Worm (Caenorhabditis elegans) whole organism, young adult: ENCODE results near the gene nhr-128.

Experiments used
- B0035.1 ChIP-seq: sonication (generic microtip); optimal IDR thresholded peaks from 2 replicates; lab custom pipeline; 2016; ENCODE audit warnings: missing genetic modification characterization, mild to moderate bottlenecking, missing compliant biosample characterization, missing genotype, missing genetic modification reagents
- B0261.1 ChIP-seq: sonication (generic microtip); optimal IDR thresholded peaks from 2 replicates; lab custom pipeline; 2016; ENCODE audit warnings: mild to moderate bottlenecking, missing genetic modification characterization, moderate library complexity, missing compliant biosample characterization
- C17E4.6 ChIP-seq: fragments of 200-800 bp; sonication (Bioruptor generic); IDR thresholded peaks from 2 replicates; pipeline ENCODE4 v1.3.6; 2022; ENCODE audit warnings: missing genetic modification reagents, missing genetic modification characterization, missing compliant biosample characterization
- F23B12.7 ChIP-seq: sonication (generic microtip); optimal IDR thresholded peaks from 2 replicates; lab custom pipeline; 2017; ENCODE audit warnings: missing genetic modification characterization, mild to moderate bottlenecking, missing compliant biosample characterization, antibody characterized with exemption, moderate library complexity; ENCODE audit not compliant: insufficient read depth
- Y95B8A.8 ChIP-seq: fragments of 200-800 bp; sonication (Bioruptor generic); IDR thresholded peaks from 2 replicates; pipeline ENCODE4 v1.3.6; 2022; ENCODE audit warnings: missing genetic modification reagents, missing genetic modification characterization, missing compliant biosample characterization
- aptf-3 ChIP-seq: fragments of 200-800 bp; sonication (Bioruptor generic); IDR thresholded peaks from 2 replicates; pipeline ENCODE4 v1.3.6; 2022; ENCODE audit warnings: missing genetic modification characterization, missing compliant biosample characterization
- athp-1 ChIP-seq: sonication (generic microtip); optimal IDR thresholded peaks from 2 replicates; lab custom pipeline; 2017; ENCODE audit warnings: mild to moderate bottlenecking, missing genetic modification characterization, missing compliant biosample characterization
- attf-5 ChIP-seq: fragments of 200-800 bp; sonication (Bioruptor generic); optimal IDR thresholded peaks from 2 replicates; lab custom pipeline; 2018; ENCODE audit warnings: mild to moderate bottlenecking, missing genetic modification characterization, missing compliant biosample characterization
- bed-2 ChIP-seq: fragments of 200-800 bp; sonication (Bioruptor generic); IDR thresholded peaks from 2 replicates; pipeline ENCODE4 v1.3.6; 2022; ENCODE audit warnings: missing genetic modification reagents, missing genetic modification characterization, missing compliant biosample characterization
- cebp-1 ChIP-seq, 2 experiments: fragments of 200-800 bp in 1 of 2; sonication (Bioruptor generic) in 1 of 2; sonication (generic microtip) in 1 of 2; IDR thresholded peaks in 1 of 2; optimal IDR thresholded peaks in 1 of 2; 2 replicates each; pipeline versions ENCODE4 v1.3.6 to Lab custom; 2017 to 2022; ENCODE audit warnings: missing compliant biosample characterization in 2 of 2, missing genetic modification characterization in 2 of 2, mild to moderate bottlenecking in 1 of 2, missing genetic modification reagents in 1 of 2, moderate library complexity in 1 of 2
- ceh-79 ChIP-seq: sonication (generic microtip); optimal IDR thresholded peaks from 2 replicates; lab custom pipeline; 2017; ENCODE audit warnings: mild to moderate bottlenecking, missing genetic modification characterization, missing compliant biosample characterization
- ceh-91 ChIP-seq: fragments of 200-800 bp; sonication (Bioruptor generic); IDR thresholded peaks from 2 replicates; pipeline ENCODE4 v1.3.6; 2022; ENCODE audit warnings: missing genetic modification reagents, missing genetic modification characterization, missing compliant biosample characterization
- efl-1 ChIP-seq: fragments of 150-350 bp; optimal IDR thresholded peaks from 2 replicates; lab custom pipeline; 2014; ENCODE audit warnings: missing biosample characterization, missing genetic modification reagents, missing genetic modification characterization
- gei-17 ChIP-seq: fragments of 200-800 bp; sonication (Bioruptor generic); optimal IDR thresholded peaks from 2 replicates; lab custom pipeline; 2018; ENCODE audit warnings: mild to moderate bottlenecking, missing genetic modification characterization, missing compliant biosample characterization
- hmg-1.2 ChIP-seq: fragments of 200-800 bp; sonication (Bioruptor generic); IDR thresholded peaks from 2 replicates; pipeline ENCODE4 v1.3.6; 2022; ENCODE audit warnings: missing genetic modification reagents, missing genetic modification characterization, missing compliant biosample characterization
- hmg-20 ChIP-seq: fragments of 200-800 bp; sonication (Bioruptor generic); IDR thresholded peaks from 2 replicates; pipeline ENCODE4 v1.3.6; 2022; ENCODE audit warnings: missing genetic modification reagents, missing genetic modification characterization, missing compliant biosample characterization
- hsf-1 ChIP-seq: fragments of 200-800 bp; sonication (Bioruptor generic); IDR thresholded peaks from 2 replicates; pipeline ENCODE4 v1.3.6; 2022; ENCODE audit warnings: missing genetic modification reagents, missing genetic modification characterization, missing compliant biosample characterization
- lag-1 ChIP-seq: fragments of 200-800 bp; sonication (Bioruptor generic); IDR thresholded peaks from 2 replicates; pipeline ENCODE4 v1.3.6; 2022; ENCODE audit warnings: missing genetic modification reagents, missing genetic modification characterization, missing compliant biosample characterization
- let-607 ChIP-seq, 2 experiments: fragments of 200-800 bp in 1 of 2; sonication (Bioruptor generic) in 1 of 2; sonication (generic microtip) in 1 of 2; optimal IDR thresholded peaks; 2 replicates each; lab custom pipeline; 2016 to 2018; ENCODE audit warnings: mild to moderate bottlenecking in 2 of 2, missing compliant biosample characterization in 2 of 2, missing genetic modification characterization in 2 of 2, moderate library complexity in 2 of 2, missing genotype in 1 of 2
- lin-26 ChIP-seq: fragments of 200-800 bp; sonication (Bioruptor generic); IDR thresholded peaks from 2 replicates; pipeline ENCODE4 v1.3.6; 2022; ENCODE audit warnings: missing genetic modification reagents, missing genetic modification characterization, missing compliant biosample characterization
- lin-35 ChIP-seq, 3 experiments: fragments of 150-350 bp in 2 of 3; sonication (generic microtip) in 1 of 3; optimal IDR thresholded peaks; 2 replicates each; lab custom pipeline; 2014 to 2018; ENCODE audit warnings: missing biosample characterization in 3 of 3, missing genetic modification characterization in 3 of 3, missing genetic modification reagents in 3 of 3
- lin-54 ChIP-seq: fragments of 200-800 bp; sonication (Bioruptor generic); optimal IDR thresholded peaks from 2 replicates; lab custom pipeline; 2018; ENCODE audit warnings: mild to moderate bottlenecking, missing genetic modification characterization, missing compliant biosample characterization
- lsy-27 ChIP-seq: sonication (generic microtip); optimal IDR thresholded peaks from 2 replicates; lab custom pipeline; 2017; ENCODE audit warnings: missing genetic modification characterization, mild to moderate bottlenecking, missing compliant biosample characterization, antibody characterized with exemption, missing genotype, borderline replicate concordance; ENCODE audit not compliant: insufficient read depth
- mel-28 ChIP-seq: sonication (generic microtip); optimal IDR thresholded peaks from 2 replicates; lab custom pipeline; 2016; ENCODE audit warnings: borderline replicate concordance, mild to moderate bottlenecking, missing genetic modification characterization, missing compliant biosample characterization
- mes-4 ChIP-seq: sonication (generic microtip); optimal IDR thresholded peaks from 2 replicates; lab custom pipeline; 2016; ENCODE audit warnings: missing genotype, missing genetic modification characterization, missing compliant biosample characterization
- nfya-1 ChIP-seq: sonication (generic microtip); optimal IDR thresholded peaks from 2 replicates; lab custom pipeline; 2017; ENCODE audit warnings: antibody characterized with exemption, missing compliant biosample characterization, missing genetic modification characterization, borderline replicate concordance; ENCODE audit not compliant: insufficient read depth
- nfya-2 ChIP-seq: fragments of 200-800 bp; sonication (Bioruptor generic); IDR thresholded peaks from 2 replicates; pipeline ENCODE4 v1.3.6; 2022; ENCODE audit warnings: missing genetic modification reagents, missing genetic modification characterization, missing compliant biosample characterization
- nfyb-1 ChIP-seq: fragments of 200-800 bp; sonication (Bioruptor generic); IDR thresholded peaks from 2 replicates; pipeline ENCODE4 v1.3.6; 2022; ENCODE audit warnings: missing genetic modification reagents, missing genetic modification characterization, missing compliant biosample characterization
- nhr-179 ChIP-seq: sonication (generic microtip); optimal IDR thresholded peaks from 2 replicates; lab custom pipeline; 2016; ENCODE audit warnings: mild to moderate bottlenecking, missing genetic modification characterization, missing compliant biosample characterization
- nhr-27 ChIP-seq: fragments of 200-800 bp; sonication (Bioruptor generic); optimal IDR thresholded peaks from 2 replicates; lab custom pipeline; 2018; ENCODE audit warnings: mild to moderate bottlenecking, missing genetic modification characterization, moderate library complexity, missing compliant biosample characterization
- nhr-80 ChIP-seq: sonication (generic microtip); optimal IDR thresholded peaks from 2 replicates; lab custom pipeline; 2016; ENCODE audit warnings: missing genetic modification characterization, missing compliant biosample characterization
- pha-4 ChIP-seq: fragments of 150-350 bp; sonication (generic microtip); optimal IDR thresholded peaks from 2 replicates; lab custom pipeline; 2014; ENCODE audit warnings: missing biosample characterization, missing genetic modification reagents, missing genetic modification characterization
- rpc-1 ChIP-seq, 2 experiments: fragments of 150-350 bp in 1 of 2; sonication (generic microtip) in 1 of 2; optimal IDR thresholded peaks; 2 replicates each; lab custom pipeline; 2014 to 2018; ENCODE audit warnings: missing biosample characterization in 1 of 2, missing genetic modification characterization in 1 of 2, missing genetic modification reagents in 1 of 2, missing genotype in 1 of 2
- snpc-3.4 ChIP-seq: sonication (generic microtip); optimal IDR thresholded peaks from 2 replicates; lab custom pipeline; 2017; ENCODE audit warnings: missing genetic modification characterization, mild to moderate bottlenecking, missing compliant biosample characterization, antibody characterized with exemption, moderate library complexity, missing genotype, missing genetic modification reagents
- sptf-2 ChIP-seq: fragments of 200-800 bp; sonication (Bioruptor generic); optimal IDR thresholded peaks from 2 replicates; lab custom pipeline; 2018; ENCODE audit warnings: mild to moderate bottlenecking, missing genetic modification characterization, missing compliant biosample characterization
- zfh-2 ChIP-seq: fragments of 200-800 bp; sonication (Bioruptor generic); conservative IDR thresholded peaks from 2 replicates; pipeline ENCODE4 v1.3.6; 2022; ENCODE audit warnings: missing genetic modification reagents, missing genetic modification characterization, missing compliant biosample characterization
- ztf-22 ChIP-seq: fragments of 200-800 bp; sonication (Bioruptor generic); optimal IDR thresholded peaks from 2 replicates; lab custom pipeline; 2018; ENCODE audit warnings: mild to moderate bottlenecking, missing genetic modification characterization, moderate library complexity, missing compliant biosample characterization
- ztf-25 ChIP-seq: fragments of 200-800 bp; sonication (Bioruptor generic); IDR thresholded peaks from 2 replicates; pipeline ENCODE4 v1.3.6; 2022; ENCODE audit warnings: missing genetic modification reagents, missing genetic modification characterization, missing compliant biosample characterization
- ztf-28 ChIP-seq: fragments of 200-800 bp; sonication (Bioruptor generic); IDR thresholded peaks from 2 replicates; pipeline ENCODE4 v1.3.6; 2022; ENCODE audit warnings: missing genetic modification reagents, missing genetic modification characterization, missing compliant biosample characterization

nhr-128 gene

ce11 chrV:2206181-2206580 lies 15.7 kb upstream of the nhr-128 start, which contains the start of gene srt-40:
TSS of gene srt-40 (minus strand) at chrV:2206281.
- no peak for TF ChIP-seq lin-54 (GFP tag; lab: Kevin White, UChicago)
- TF ChIP-seq nfya-2 (GFP tag; lab: Robert Waterston, UW) = no peak
- no peak for TF ChIP-seq snpc-3.4 (tag; lab: Kevin White, UChicago)
- no peak for TF ChIP-seq mes-4 (tag; lab: Kevin White, UChicago)
- no peak for TF ChIP-seq gei-17 (GFP tag; lab: Kevin White, UChicago)
- TF ChIP-seq B0261.1 (tag; lab: Kevin White, UChicago) = no peak
- no peak for TF ChIP-seq nhr-27 (tag; lab: Kevin White, UChicago)
- TF ChIP-seq attf-5 (GFP tag; lab: Kevin White, UChicago) = no peak
- TF ChIP-seq athp-1 (tag; lab: Kevin White, UChicago) = no peak
- TF ChIP-seq C17E4.6 (GFP tag; lab: Robert Waterston, UW) = no peak
- no peak for TF ChIP-seq lin-35 (GFP tag; optimal IDR thresholded peaks at IDR 0.05; lab: Kevin White, UChicago)
- TF ChIP-seq Y95B8A.8 = no peak
- TF ChIP-seq pha-4 = no peak
- no peak for TF ChIP-seq hsf-1
- TF ChIP-seq mel-28 (tag; lab: Kevin White, UChicago) = no peak
- TF ChIP-seq rpc-1 (optimal IDR thresholded peaks at IDR 0.05; lab: Kevin White, UChicago) = no peak
- TF ChIP-seq rpc-1 (tag; optimal IDR thresholded peaks at IDR 0.05; lab: Kevin White, UChicago) = no peak

DNA sequence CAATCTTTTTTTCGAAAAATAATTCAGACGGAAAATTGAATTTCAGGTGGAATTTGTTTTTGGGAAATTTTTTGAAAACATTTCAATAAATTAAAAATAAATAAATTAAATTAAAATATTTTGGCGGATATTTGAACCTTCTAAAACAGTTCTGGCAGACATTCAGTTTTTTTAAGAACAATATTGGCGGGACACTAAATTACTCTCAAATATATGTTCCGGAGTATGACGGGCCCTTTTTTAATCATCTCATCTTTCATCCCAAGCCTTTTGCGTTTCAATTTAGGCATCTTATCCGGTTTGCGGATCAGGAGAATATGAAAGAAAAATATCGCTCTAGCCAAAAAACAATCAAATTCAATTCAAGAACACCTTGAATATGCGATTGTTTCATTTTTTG lies 15.1 kb upstream of the nhr-128 start, which contains the start of gene svh-11:
svh-11 (plus strand) TSS at position 301 of the 400 bp plus-strand sequence.
- TF ChIP-seq mel-28 (tag; lab: Kevin White, UChicago) = no peak

- TF ChIP-seq efl-1 (GFP tag; lab: Kevin White, UChicago) (no peak), aptf-3 (no peak), lin-26 (GFP tag; lab: Robert Waterston, UW) (no peak), athp-1 (tag; lab: Kevin White, UChicago) (no peak), hmg-20 (GFP tag; lab: Robert Waterston, UW) (no peak), B0035.1 (no peak), nfyb-1 (GFP tag; lab: Robert Waterston, UW) (0 out of 2 replicates have a peak, but pooled peaks have one; percentile 34)
- TF ChIP-seq, all 124 proteins: peak for 1
Observed at ce11 chrV:2207527-2207926, 14.3 kb upstream of the nhr-128 start.

DNA sequence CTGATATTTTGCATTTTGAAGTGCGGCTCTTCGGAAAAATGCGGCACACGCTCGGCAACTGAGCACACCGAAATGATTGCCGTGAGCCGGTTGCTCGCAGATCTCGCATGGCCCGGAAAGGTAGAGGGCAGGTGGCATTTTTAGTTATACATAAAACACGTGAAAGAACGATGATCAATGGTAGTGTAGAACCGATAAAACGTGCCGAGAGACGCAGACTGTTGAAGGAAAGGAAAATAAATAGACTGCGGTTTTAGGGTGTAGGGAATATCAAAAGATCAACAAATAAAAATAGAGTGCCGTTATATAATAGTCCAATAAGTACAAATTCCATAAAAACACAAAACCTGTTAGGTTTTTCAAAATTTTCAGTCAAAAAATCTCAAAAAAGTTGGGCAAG lies 9.9 kb upstream of the nhr-128 start, which contains the start of gene nhr-133:
nhr-133 (minus strand) TSS at position 183 of the 400 bp plus-strand sequence.
- TF ChIP-seq ceh-91 (no peak), ztf-25 (GFP tag; lab: Robert Waterston, UW) (no peak), lag-1 (GFP tag; lab: Robert Waterston, UW) (no peak), hmg-1.2 (GFP tag; lab: Robert Waterston, UW) (peak; percentile 43; the same call in 1 of the 2 replicates), zfh-2 (GFP tag; lab: Robert Waterston, UW) (peak; percentile 47; the same call in 1 of the 2 replicates), nhr-80 (peak; percentile 16)

- TF ChIP-seq nfya-1 (tag; lab: Kevin White, UChicago) = no peak
- TF ChIP-seq hmg-1.2 (GFP tag; lab: Robert Waterston, UW) = peak; percentile 36; the same call in 1 of the 2 replicates
- TF ChIP-seq lsy-27 (tag; lab: Kevin White, UChicago) = no peak
- TF ChIP-seq nhr-179 (tag; lab: Kevin White, UChicago) = no peak
- no peak for TF ChIP-seq athp-1 (tag; lab: Kevin White, UChicago)
- TF ChIP-seq ztf-28 (GFP tag; lab: Robert Waterston, UW) = no peak
- TF ChIP-seq bed-2 (GFP tag; lab: Robert Waterston, UW) = no peak
- no peak for TF ChIP-seq F23B12.7 (tag; lab: Kevin White, UChicago)
- no peak for TF ChIP-seq sptf-2
- TF ChIP-seq ceh-79 (tag; lab: Kevin White, UChicago) = no peak
- peak; percentile 7 for TF ChIP-seq nhr-80
- TF ChIP-seq let-607 (tag; optimal IDR thresholded peaks at IDR 0.05; lab: Kevin White, UChicago) = no peak
- TF ChIP-seq ztf-22 = no peak
- TF ChIP-seq cebp-1 (GFP tag; IDR thresholded peaks at IDR 0.05; lab: Robert Waterston, UW) = no peak
- TF ChIP-seq cebp-1 (tag; optimal IDR thresholded peaks at IDR 0.05; lab: Kevin White, UChicago) = peak; percentile 52
Observed at ce11 chrV:2214428-2215038, 7.3 kb upstream of the nhr-128 start, which contains the start of gene nhr-184. TSS of gene nhr-184 (minus strand) at chrV:2214478.
